Worm (Caenorhabditis elegans) whole organism, young adult: ENCODE results near the gene prx-12.

ENCODE experiments used
- B0035.1 ChIP-seq: sonication (generic microtip); optimal IDR thresholded peaks from 2 replicates; lab custom pipeline; 2016; ENCODE audit warnings: missing genetic modification characterization, mild to moderate bottlenecking, missing compliant biosample characterization, missing genotype, missing genetic modification reagents
- C17E4.6 ChIP-seq: fragments of 200-800 bp; sonication (Bioruptor generic); IDR thresholded peaks from 2 replicates; pipeline ENCODE4 v1.3.6; 2022; ENCODE audit warnings: missing genetic modification reagents, missing genetic modification characterization, missing compliant biosample characterization
- D2030.7 ChIP-seq: fragments of 200-800 bp; sonication (Bioruptor generic); IDR thresholded peaks from 2 replicates; pipeline ENCODE4 v1.3.6; 2022; ENCODE audit warnings: missing genetic modification reagents, missing genetic modification characterization, missing compliant biosample characterization
- F22D6.2 ChIP-seq: sonication (generic microtip); optimal IDR thresholded peaks from 2 replicates; lab custom pipeline; 2016; ENCODE audit warnings: mild to moderate bottlenecking, missing genetic modification characterization, missing compliant biosample characterization
- F33H1.4 ChIP-seq: fragments of 200-800 bp; sonication (Bioruptor generic); IDR thresholded peaks from 2 replicates; pipeline ENCODE4 v1.3.6; 2022; ENCODE audit warnings: missing genetic modification reagents, missing genetic modification characterization, missing compliant biosample characterization
- F37B4.10 ChIP-seq: fragments of 200-800 bp; sonication (Bioruptor generic); IDR thresholded peaks from 2 replicates; pipeline ENCODE4 v1.3.6; 2022; ENCODE audit warnings: missing genetic modification characterization, missing compliant biosample characterization
- F57C9.4 ChIP-seq: sonication (generic microtip); optimal IDR thresholded peaks from 2 replicates; lab custom pipeline; 2017; ENCODE audit warnings: mild to moderate bottlenecking, missing genetic modification characterization, missing compliant biosample characterization
- T26A5.8 ChIP-seq: sonication (generic microtip); optimal IDR thresholded peaks from 2 replicates; lab custom pipeline; 2016; ENCODE audit warnings: missing genetic modification characterization, missing compliant biosample characterization
- Y53F4B.3 ChIP-seq: fragments of 200-800 bp; sonication (Bioruptor generic); IDR thresholded peaks from 2 replicates; pipeline ENCODE4 v1.3.6; 2022; ENCODE audit warnings: missing genetic modification reagents, missing genetic modification characterization, missing compliant biosample characterization
- Y56A3A.18 ChIP-seq: fragments of 200-800 bp; sonication (Bioruptor generic); IDR thresholded peaks from 2 replicates; pipeline ENCODE4 v1.3.6; 2022; ENCODE audit warnings: missing genetic modification reagents, missing genetic modification characterization, missing compliant biosample characterization
- Y95B8A.8 ChIP-seq: fragments of 200-800 bp; sonication (Bioruptor generic); IDR thresholded peaks from 2 replicates; pipeline ENCODE4 v1.3.6; 2022; ENCODE audit warnings: missing genetic modification reagents, missing genetic modification characterization, missing compliant biosample characterization
- ZK185.1 ChIP-seq: sonication (generic microtip); optimal IDR thresholded peaks from 2 replicates; lab custom pipeline; 2016; ENCODE audit warnings: mild to moderate bottlenecking, missing genetic modification characterization, missing compliant biosample characterization; ENCODE audit not compliant: poor library complexity, severe bottlenecking
- akir-1 ChIP-seq: fragments of 200-800 bp; sonication (Bioruptor generic); optimal IDR thresholded peaks from 2 replicates; lab custom pipeline; 2018; ENCODE audit warnings: mild to moderate bottlenecking, missing genetic modification characterization, moderate library complexity, missing compliant biosample characterization
- aptf-3 ChIP-seq: fragments of 200-800 bp; sonication (Bioruptor generic); IDR thresholded peaks from 2 replicates; pipeline ENCODE4 v1.3.6; 2022; ENCODE audit warnings: missing genetic modification characterization, missing compliant biosample characterization
- bed-2 ChIP-seq: fragments of 200-800 bp; sonication (Bioruptor generic); IDR thresholded peaks from 2 replicates; pipeline ENCODE4 v1.3.6; 2022; ENCODE audit warnings: missing genetic modification reagents, missing genetic modification characterization, missing compliant biosample characterization
- cebp-2 ChIP-seq: fragments of 200-800 bp; sonication (Bioruptor generic); IDR thresholded peaks from 2 replicates; pipeline ENCODE4 v1.3.6; 2022; ENCODE audit warnings: missing genetic modification characterization, missing compliant biosample characterization
- chd-7 ChIP-seq: sonication (generic microtip); optimal IDR thresholded peaks from 2 replicates; lab custom pipeline; 2016; ENCODE audit warnings: mild to moderate bottlenecking, missing genetic modification characterization, moderate library complexity, missing compliant biosample characterization
- die-1 ChIP-seq: sonication (generic microtip); optimal IDR thresholded peaks from 2 replicates; lab custom pipeline; 2016; ENCODE audit warnings: missing genotype, mild to moderate bottlenecking, missing genetic modification characterization, missing compliant biosample characterization
- egrh-3 ChIP-seq: fragments of 200-800 bp; sonication (Bioruptor generic); IDR thresholded peaks from 2 replicates; pipeline ENCODE4 v1.3.6; 2022; ENCODE audit warnings: missing genetic modification reagents, missing genetic modification characterization, missing compliant biosample characterization
- ekl-4 ChIP-seq: fragments of 200-800 bp; sonication (Bioruptor generic); IDR thresholded peaks from 2 replicates; pipeline ENCODE4 v1.3.6; 2022; ENCODE audit warnings: missing genetic modification reagents, missing genetic modification characterization, missing compliant biosample characterization
- gei-17 ChIP-seq: fragments of 200-800 bp; sonication (Bioruptor generic); optimal IDR thresholded peaks from 2 replicates; lab custom pipeline; 2018; ENCODE audit warnings: mild to moderate bottlenecking, missing genetic modification characterization, missing compliant biosample characterization
- hmg-20 ChIP-seq: fragments of 200-800 bp; sonication (Bioruptor generic); IDR thresholded peaks from 2 replicates; pipeline ENCODE4 v1.3.6; 2022; ENCODE audit warnings: missing genetic modification reagents, missing genetic modification characterization, missing compliant biosample characterization
- lag-1 ChIP-seq: fragments of 200-800 bp; sonication (Bioruptor generic); IDR thresholded peaks from 2 replicates; pipeline ENCODE4 v1.3.6; 2022; ENCODE audit warnings: missing genetic modification reagents, missing genetic modification characterization, missing compliant biosample characterization
- let-526 ChIP-seq: fragments of 200-800 bp; sonication (Bioruptor generic); IDR thresholded peaks from 2 replicates; pipeline ENCODE4 v1.3.6; 2022; ENCODE audit warnings: missing genetic modification reagents, missing genetic modification characterization, missing compliant biosample characterization
- lin-35 ChIP-seq, 3 experiments: fragments of 150-350 bp in 2 of 3; sonication (generic microtip) in 1 of 3; optimal IDR thresholded peaks; 2 replicates each; lab custom pipeline; 2014 to 2018; ENCODE audit warnings: missing biosample characterization in 3 of 3, missing genetic modification characterization in 3 of 3, missing genetic modification reagents in 3 of 3
- lin-54 ChIP-seq: fragments of 200-800 bp; sonication (Bioruptor generic); optimal IDR thresholded peaks from 2 replicates; lab custom pipeline; 2018; ENCODE audit warnings: mild to moderate bottlenecking, missing genetic modification characterization, missing compliant biosample characterization
- madf-6 ChIP-seq: fragments of 200-800 bp; sonication (Bioruptor generic); IDR thresholded peaks from 2 replicates; pipeline ENCODE4 v1.3.6; 2022; ENCODE audit warnings: missing genetic modification reagents, missing genetic modification characterization, missing compliant biosample characterization
- madf-8 ChIP-seq: fragments of 200-800 bp; sonication (Bioruptor generic); conservative IDR thresholded peaks from 2 replicates; pipeline ENCODE4 v1.3.6; 2022; ENCODE audit warnings: missing genetic modification reagents, missing genetic modification characterization, missing compliant biosample characterization
- mes-4 ChIP-seq: sonication (generic microtip); optimal IDR thresholded peaks from 2 replicates; lab custom pipeline; 2016; ENCODE audit warnings: missing genotype, missing genetic modification characterization, missing compliant biosample characterization
- nhr-80 ChIP-seq: sonication (generic microtip); optimal IDR thresholded peaks from 2 replicates; lab custom pipeline; 2016; ENCODE audit warnings: missing genetic modification characterization, missing compliant biosample characterization
- nhr-90 ChIP-seq: sonication (generic microtip); optimal IDR thresholded peaks from 2 replicates; lab custom pipeline; 2016; ENCODE audit warnings: missing genotype, mild to moderate bottlenecking, missing genetic modification characterization, missing compliant biosample characterization
- pha-4 ChIP-seq: fragments of 150-350 bp; sonication (generic microtip); optimal IDR thresholded peaks from 2 replicates; lab custom pipeline; 2014; ENCODE audit warnings: missing biosample characterization, missing genetic modification reagents, missing genetic modification characterization
- snpc-1.1 ChIP-seq: sonication (generic microtip); optimal IDR thresholded peaks from 2 replicates; lab custom pipeline; 2017; ENCODE audit warnings: missing genetic modification characterization, mild to moderate bottlenecking, missing compliant biosample characterization, antibody characterized with exemption, moderate library complexity, missing genotype, missing genetic modification reagents; ENCODE audit not compliant: insufficient read depth
- sptf-2 ChIP-seq: fragments of 200-800 bp; sonication (Bioruptor generic); optimal IDR thresholded peaks from 2 replicates; lab custom pipeline; 2018; ENCODE audit warnings: mild to moderate bottlenecking, missing genetic modification characterization, missing compliant biosample characterization
- tlf-1 ChIP-seq: fragments of 200-800 bp; sonication (Bioruptor generic); optimal IDR thresholded peaks from 2 replicates; lab custom pipeline; 2018; ENCODE audit warnings: mild to moderate bottlenecking, missing genetic modification characterization, missing compliant biosample characterization
- unc-130 ChIP-seq: sonication (generic microtip); optimal IDR thresholded peaks from 2 replicates; lab custom pipeline; 2016; ENCODE audit warnings: missing genetic modification reagents, missing genetic modification characterization, missing compliant biosample characterization
- unc-62 ChIP-seq: fragments of 150-350 bp; optimal IDR thresholded peaks from 2 replicates; lab custom pipeline; 2014; ENCODE audit warnings: missing biosample characterization, missing genetic modification reagents, missing genetic modification characterization
- xnd-1 ChIP-seq: sonication (generic microtip); optimal IDR thresholded peaks from 2 replicates; lab custom pipeline; 2016; ENCODE audit warnings: missing genotype, missing genetic modification reagents, missing genetic modification characterization, missing compliant biosample characterization
- zim-3 ChIP-seq: sonication (generic microtip); optimal IDR thresholded peaks from 2 replicates; lab custom pipeline; 2017; ENCODE audit warnings: mild to moderate bottlenecking, missing genetic modification characterization, moderate library complexity, missing compliant biosample characterization
- ztf-22 ChIP-seq: fragments of 200-800 bp; sonication (Bioruptor generic); optimal IDR thresholded peaks from 2 replicates; lab custom pipeline; 2018; ENCODE audit warnings: mild to moderate bottlenecking, missing genetic modification characterization, moderate library complexity, missing compliant biosample characterization

The prx-12 gene

ce11 chrX:11392924-11393323, at the start of gene prx-12:
prx-12 (plus strand) TSS chrX:11393294.
- TF ChIP-seq aptf-3 (no peak), nhr-80 (tag; lab: Kevin White, UChicago) (peak; percentile 59)

ce11 chrX:11344899-11345298, 48.2 kb upstream of the prx-12 start:
- TF ChIP-seq lin-54 (GFP tag; lab: Kevin White, UChicago) (no peak), gei-17 (GFP tag; lab: Kevin White, UChicago) (no peak), T26A5.8 (no peak), unc-130 (no peak)

ce11 chrX:11345471-11345870, 47.6 kb upstream of the prx-12 start:
- TF ChIP-seq madf-8 (GFP tag; lab: Robert Waterston, UW) (no peak), zim-3 (no peak), hmg-20 (GFP tag; lab: Robert Waterston, UW) (no peak), nhr-80 (tag; lab: Kevin White, UChicago) (peak; percentile 8), Y53F4B.3 (no peak)
- TF ChIP-seq, all 124 proteins: peak for 1

- no peak for TF ChIP-seq madf-6
- TF ChIP-seq F22D6.2 (tag; lab: Kevin White, UChicago), result no peak
- TF ChIP-seq ztf-22, result no peak
- TF ChIP-seq Y56A3A.18 (GFP tag; lab: Robert Waterston, UW), result no peak
- TF ChIP-seq sptf-2 (GFP tag; lab: Kevin White, UChicago), result no peak
- TF ChIP-seq die-1 (tag; lab: Kevin White, UChicago), result no peak
- TF ChIP-seq xnd-1 (tag; lab: Kevin White, UChicago), result no peak
- no peak for TF ChIP-seq F37B4.10
- no peak for TF ChIP-seq ZK185.1 (tag; lab: Kevin White, UChicago)
- no peak for TF ChIP-seq F57C9.4 (tag; lab: Kevin White, UChicago)
- no peak for TF ChIP-seq chd-7
- TF ChIP-seq Y95B8A.8 (GFP tag; lab: Robert Waterston, UW), result no peak
These were observed 46.9 kb upstream of the prx-12 start, which contains the start of gene oct-2 for ce11 chrX:11346155-11346554. oct-2 (plus strand) TSS chrX:11346455.

ce11 chrX:11351288-11351687, 41.8 kb upstream of the prx-12 start:
- TF ChIP-seq nhr-80 (tag; lab: Kevin White, UChicago) (peak; percentile 56), let-526 (GFP tag; lab: Robert Waterston, UW) (no peak)

- TF ChIP-seq egrh-3 (GFP tag; lab: Robert Waterston, UW), result no peak
- no peak for TF ChIP-seq snpc-1.1 (tag; lab: Kevin White, UChicago)
- TF ChIP-seq chd-7, result no peak
- TF ChIP-seq D2030.7 (GFP tag; lab: Robert Waterston, UW), result no peak
- no peak for TF ChIP-seq B0035.1
- no peak for TF ChIP-seq C17E4.6 (GFP tag; lab: Robert Waterston, UW)
- TF ChIP-seq ekl-4 (GFP tag; lab: Robert Waterston, UW), result no peak
- TF ChIP-seq, all 124 proteins: peak for 0
These were observed 41.2 kb upstream of the prx-12 start, which contains the start of gene pgp-3 for ce11 chrX:11351856-11352255. pgp-3 (plus strand) TSS chrX:11352156.

- no peak for TF ChIP-seq zim-3
- TF ChIP-seq ztf-22, result no peak
- TF ChIP-seq chd-7, result no peak
- no peak for TF ChIP-seq unc-62 (GFP tag; lab: Kevin White, UChicago)
- TF ChIP-seq tlf-1 (GFP tag; lab: Kevin White, UChicago), result no peak
- no peak for TF ChIP-seq mes-4
- TF ChIP-seq pha-4 (tag; lab: Kevin White, UChicago), result no peak
- TF ChIP-seq bed-2, result no peak
- no peak for TF ChIP-seq F33H1.4 (GFP tag; lab: Robert Waterston, UW)
- TF ChIP-seq lin-35 (GFP tag; optimal IDR thresholded peaks at IDR 0.05; lab: Kevin White, UChicago), result no peak
- TF ChIP-seq akir-1 (GFP tag; lab: Kevin White, UChicago), result no peak
- no peak for TF ChIP-seq lag-1 (GFP tag; lab: Robert Waterston, UW)
- no peak for TF ChIP-seq nhr-90
- TF ChIP-seq cebp-2 (GFP tag; lab: Robert Waterston, UW), result no peak
- TF ChIP-seq Y53F4B.3, result no peak
- no peak for TF ChIP-seq unc-130
These were observed 37.2 kb upstream of the prx-12 start for ce11 chrX:11355856-11356255.
